Worm (Caenorhabditis elegans) whole organism, mixed stage, embryonic: ENCODE data around the gene F53F4.16.

Experiments
- blmp-1 ChIP-seq: fragments of 150-350 bp; optimal IDR thresholded peaks from 2 replicates; lab custom pipeline; 2014; ENCODE audit warnings: missing biosample characterization, missing genetic modification characterization
- nhr-28 ChIP-seq: fragments of 150-350 bp; optimal IDR thresholded peaks from 2 replicates; lab custom pipeline; 2014; ENCODE audit warnings: missing biosample characterization, missing genetic modification characterization
- unc-39 ChIP-seq: fragments of 150-350 bp; optimal IDR thresholded peaks from 2 replicates; lab custom pipeline; 2014; ENCODE audit warnings: missing biosample characterization, missing genetic modification characterization

ce11 chrV:13654394-13654792 lies 32.8 kb upstream of the F53F4.16 start:
- TF ChIP-seq nhr-28 (tag; lab: Kevin White, UChicago) (no peak), blmp-1 (tag; lab: Kevin White, UChicago) (no peak), unc-39 (tag; lab: Kevin White, UChicago) (no peak)
